Fruit fly (Drosophila melanogaster): ENCODE measurements around the gene lds.
A peak's percentile ranks its signal among the peaks of the same experiment; 100 is the strongest.

Gene lds

DNA sequence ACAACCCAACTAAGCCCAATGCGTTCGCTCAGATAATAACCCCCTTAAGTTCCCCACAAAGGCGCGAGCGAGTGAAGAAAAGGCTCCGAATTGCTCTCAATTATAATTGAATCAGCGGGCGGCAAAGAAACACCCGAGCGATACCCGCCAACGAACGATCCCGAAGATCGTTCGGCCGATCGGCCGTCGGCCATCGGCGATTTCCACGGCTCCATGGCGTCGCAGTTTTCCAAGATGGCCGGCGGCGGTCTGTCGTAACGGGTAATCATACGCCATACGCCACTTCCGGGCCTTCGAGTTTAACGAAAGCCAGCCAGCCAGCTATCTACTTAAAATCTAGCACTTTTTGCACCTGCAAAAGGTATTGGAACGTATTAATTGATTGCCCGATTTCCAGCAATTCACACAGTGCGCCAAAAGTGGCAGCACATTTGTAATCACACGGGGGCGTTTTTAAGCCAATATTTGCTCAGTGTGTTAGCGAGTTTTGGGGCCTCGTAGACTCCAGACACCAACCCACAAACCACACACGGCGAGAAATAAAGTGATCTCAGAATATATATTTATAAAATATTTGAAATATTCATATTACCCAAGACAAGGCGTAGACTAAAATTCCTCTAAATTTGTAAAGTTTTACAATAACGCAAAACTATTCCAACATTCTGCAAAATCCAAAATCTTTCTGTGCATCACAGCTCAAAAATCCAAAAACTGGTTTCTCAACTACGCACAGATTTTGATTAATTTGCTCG lies 27.8 kb upstream of the lds start (continued):
- TF ChIP-seq CG7839 (tag; optimal IDR thresholded peaks at IDR 0.05) (peak; percentile 43), fd102C (GFP tag; optimal IDR thresholded peaks at IDR 0.05) (peak; percentile 1), Deaf1 (tag; optimal IDR thresholded peaks at IDR 0.05) (peak; percentile 94), Six4 (GFP tag; optimal IDR thresholded peaks at IDR 0.05) (no peak), nmo (GFP tag; optimal IDR thresholded peaks at IDR 0.05) (no peak), CG4820 (GFP tag; optimal IDR thresholded peaks at IDR 0.05) (no peak), Usf (GFP tag; optimal IDR thresholded peaks at IDR 0.05) (no peak), CG2678 (tag; optimal IDR thresholded peaks at IDR 0.05) (peak; percentile 62), Trl (optimal IDR thresholded peaks at IDR 0.05) (no peak), Trl (GFP tag; optimal IDR thresholded peaks at IDR 0.05) (no peak), schlank (tag; optimal IDR thresholded peaks at IDR 0.05) (peak; percentile 5), CG17829 (tag; optimal IDR thresholded peaks at IDR 0.05) (no peak), pb (GFP tag; optimal IDR thresholded peaks at IDR 0.05) (no peak), CG2202 (tag; optimal IDR thresholded peaks at IDR 0.05) (no peak), Gsc (GFP tag; IDR thresholded peaks at IDR 0.05) (no peak), caup (GFP tag; optimal IDR thresholded peaks at IDR 0.05; ENCODE audit: severe bottlenecking) (peak; percentile 55), CG6791 (GFP tag; IDR thresholded peaks at IDR 0.05; ENCODE audit: partially characterized antibody) (no peak), Pdp1 (GFP tag; optimal IDR thresholded peaks at IDR 0.05) (peak in 1 of 2 experiments; percentile 41), MTF-1 (GFP tag; optimal IDR thresholded peaks at IDR 0.05; ENCODE audit: borderline replicate concordance) (no peak), vnd (GFP tag; IDR thresholded peaks at IDR 0.05; ENCODE audit: partially characterized antibody) (no peak), CG7963 (GFP tag; IDR thresholded peaks at IDR 0.05; ENCODE audit: partially characterized antibody) (no peak), CG12236 (GFP tag; optimal IDR thresholded peaks at IDR 0.05) (no peak), CG4854 (GFP tag; optimal IDR thresholded peaks at IDR 0.05) (no peak), Poxn (GFP tag; IDR thresholded peaks at IDR 0.05) (no peak), sna (GFP tag; IDR thresholded peaks at IDR 0.05; ENCODE audit: partially characterized antibody) (no peak), CG3847 (GFP tag; IDR thresholded peaks at IDR 0.05) (no peak), Abd-B (GFP tag; optimal IDR thresholded peaks at IDR 0.05) (no peak), CG17802 (tag; optimal IDR thresholded peaks at IDR 0.05) (no peak), CG9437 (GFP tag; optimal IDR thresholded peaks at IDR 0.05) (peak; percentile 5), CG30431 (GFP tag; optimal IDR thresholded peaks at IDR 0.05) (no peak), scrt (GFP tag; optimal IDR thresholded peaks at IDR 0.05) (peak; percentile 22), CG9797 (GFP tag; optimal IDR thresholded peaks at IDR 0.05) (no peak), CG17385 (GFP tag; optimal IDR thresholded peaks at IDR 0.05) (peak; percentile 11), al (GFP tag; IDR thresholded peaks at IDR 0.05) (peak; percentile 69), tin (GFP tag; optimal IDR thresholded peaks at IDR 0.05) (no peak), pfk (GFP tag; optimal IDR thresholded peaks at IDR 0.05) (no peak), Ets97D (GFP tag; optimal IDR thresholded peaks at IDR 0.05) (peak; percentile 67), kni (GFP tag; optimal IDR thresholded peaks at IDR 0.05) (no peak), Doc2 (GFP tag; IDR thresholded peaks at IDR 0.05) (no peak), Dfd (GFP tag; optimal IDR thresholded peaks at IDR 0.05) (no peak), amos (GFP tag; IDR thresholded peaks at IDR 0.05; ENCODE audit: partially characterized antibody) (no peak), Fer1 (GFP tag; optimal IDR thresholded peaks at IDR 0.05) (peak; percentile 56), CG13296 (GFP tag; optimal IDR thresholded peaks at IDR 0.05) (peak; percentile 43), CG8281 (tag; optimal IDR thresholded peaks at IDR 0.05) (no peak), aop (GFP tag; IDR thresholded peaks at IDR 0.05) (no peak), CG10274 (GFP tag; optimal IDR thresholded peaks at IDR 0.05) (no peak), unpg (GFP tag; optimal IDR thresholded peaks at IDR 0.05) (peak; percentile 0), CG4328 (GFP tag; optimal IDR thresholded peaks at IDR 0.05) (peak; percentile 36), ara (GFP tag; IDR thresholded peaks at IDR 0.05) (0 out of 2 replicates have a peak, but pooled peaks have one; percentile 32)

All from whole organism, embryonic.